Worm (Caenorhabditis elegans): ENCODE data around the gene K03A11.4.

ce11 chrX:13082326-13082725 is 4.4 kb downstream of the K03A11.4 start, which contains the start of gene str-10:
- TF ChIP-seq W03F9.2 (tag; optimal IDR thresholded peaks at IDR 0.05) (no peak), him-1 (tag; optimal IDR thresholded peaks at IDR 0.05) (no peak)

Measured in whole organism, L4/young adult.